Fruit fly (Drosophila melanogaster) whole organism, embryonic: Measurements from ENCODE around the gene CG8142.

Experiments
- CG1647 ChIP-seq: fragments of 200-800 bp; sonication (Bioruptor generic); optimal IDR thresholded peaks from 3 replicates; lab custom pipeline; 2016; ENCODE audit warnings: missing biosample characterization, missing genetic modification characterization
- CG7357 ChIP-seq: fragments of 200-800 bp; sonication (Bioruptor generic); IDR thresholded peaks from 3 replicates; pipeline ENCODE4 v1.3.6; 2022; ENCODE audit warnings: missing biosample characterization, missing genetic modification characterization
- D19B ChIP-seq: fragments of 200-800 bp; sonication (Bioruptor generic); optimal IDR thresholded peaks from 2 replicates; lab custom pipeline; 2017; ENCODE audit warnings: missing biosample characterization, mild to moderate bottlenecking, missing genetic modification characterization
- H15 ChIP-seq: fragments of 200-800 bp; sonication (Bioruptor generic); IDR thresholded peaks from 3 replicates; pipeline ENCODE4 v1.3.6; 2022; ENCODE audit warnings: missing biosample characterization, missing genetic modification characterization
- HmgD ChIP-seq: fragments of 200-800 bp; sonication (Bioruptor generic); optimal IDR thresholded peaks from 3 replicates; lab custom pipeline; 2016; ENCODE audit warnings: missing biosample characterization, missing genetic modification characterization
- Optix ChIP-seq: fragments of 200-800 bp; sonication (Bioruptor generic); IDR thresholded peaks from 3 replicates; pipeline ENCODE4 v1.3.6; 2022; ENCODE audit warnings: missing biosample characterization, missing genetic modification characterization
- Sin3A ChIP-seq: fragments of >200 bp; optimal IDR thresholded peaks from 2 replicates; lab custom pipeline; 2018
- Usf ChIP-seq: fragments of 200-800 bp; sonication (Bioruptor generic); optimal IDR thresholded peaks from 2 replicates; lab custom pipeline; 2017; ENCODE audit warnings: missing genotype, missing biosample characterization, missing genetic modification characterization
- dan ChIP-seq: fragments of 200-800 bp; sonication (Bioruptor generic); IDR thresholded peaks from 2 replicates; pipeline ENCODE4 v1.3.6; 2022; ENCODE audit warnings: missing biosample characterization, missing genetic modification characterization
- hb ChIP-seq: fragments of 200-800 bp; sonication (Bioruptor generic); IDR thresholded peaks from 3 replicates; pipeline ENCODE4 v1.3.6; 2022; ENCODE audit warnings: missing biosample characterization, missing genetic modification characterization; ENCODE audit not compliant: partially characterized antibody
- kay ChIP-seq: fragments of 200-800 bp; sonication (Bioruptor generic); optimal IDR thresholded peaks from 2 replicates; lab custom pipeline; 2016; ENCODE audit warnings: missing biosample characterization, missing genetic modification characterization
- klu ChIP-seq: fragments of 200-800 bp; sonication (Bioruptor generic); IDR thresholded peaks from 2 replicates; pipeline ENCODE4 v1.3.6; 2022; ENCODE audit warnings: missing biosample characterization, missing genetic modification characterization
- tgo ChIP-seq: fragments of 200-800 bp; sonication (Bioruptor generic); IDR thresholded peaks from 3 replicates; pipeline ENCODE4 v1.3.6; 2022; ENCODE audit warnings: missing biosample characterization, missing genetic modification characterization
- tup ChIP-seq: fragments of 200-800 bp; sonication (Bioruptor generic); optimal IDR thresholded peaks from 2 replicates; lab custom pipeline; 2016; ENCODE audit warnings: missing biosample characterization, mild to moderate bottlenecking, missing genetic modification characterization, moderate library complexity

- TF ChIP-seq CG1647 (GFP tag; lab: Kevin White, UChicago) (no peak), tgo (GFP tag; lab: Robert Waterston, UW) (no peak), klu (GFP tag; lab: Robert Waterston, UW) (no peak), H15 (GFP tag; lab: Robert Waterston, UW) (no peak), D19B (GFP tag; lab: Kevin White, UChicago) (no peak), hb (GFP tag; lab: Robert Waterston, UW) (no peak), HmgD (GFP tag; lab: Kevin White, UChicago) (no peak), Sin3A (lab: Kevin White, UChicago) (no peak), tup (no peak), Usf (GFP tag; lab: Kevin White, UChicago) (no peak), CG7357 (GFP tag; lab: Robert Waterston, UW) (no peak), Optix (GFP tag; lab: Robert Waterston, UW) (no peak), kay (no peak), dan (GFP tag; lab: Robert Waterston, UW) (no peak)
Measured at dm6 chrX:17806335-17806734, 38.2 kb downstream of the CG8142 start.
